Fruit fly (Drosophila melanogaster) whole organism, embryonic: Measurements from ENCODE around the gene CG10638.

ENCODE experiments used
- Aef1 ChIP-seq: fragments of 200-800 bp; sonication (Bioruptor generic); IDR thresholded peaks from 3 replicates; pipeline ENCODE4 v1.3.6; 2022; ENCODE audit warnings: missing biosample characterization, missing genetic modification characterization
- CG10209 ChIP-seq: fragments of 200-800 bp; sonication (Bioruptor generic); optimal IDR thresholded peaks from 3 replicates; lab custom pipeline; 2017; ENCODE audit warnings: missing biosample characterization, mild to moderate bottlenecking, missing genetic modification characterization, missing genetic modification reagents
- CG10321 ChIP-seq: fragments of 200-800 bp; sonication (Bioruptor generic); IDR thresholded peaks from 2 replicates; pipeline ENCODE4 v1.3.6; 2022; ENCODE audit warnings: missing biosample characterization, missing genetic modification characterization
- CG12071 ChIP-seq: fragments of 200-800 bp; sonication (Bioruptor generic); optimal IDR thresholded peaks from 3 replicates; lab custom pipeline; 2018; ENCODE audit warnings: missing biosample characterization, mild to moderate bottlenecking, missing genetic modification characterization
- CG12236 ChIP-seq: fragments of 200-800 bp; sonication (Bioruptor generic); optimal IDR thresholded peaks from 2 replicates; lab custom pipeline; 2016; ENCODE audit warnings: missing biosample characterization, missing genetic modification characterization
- CG12391 ChIP-seq: fragments of 200-800 bp; sonication (Bioruptor generic); optimal IDR thresholded peaks from 3 replicates; lab custom pipeline; 2018; ENCODE audit warnings: missing biosample characterization, mild to moderate bottlenecking, missing genetic modification characterization, moderate library complexity
- CG14667 ChIP-seq: fragments of 200-800 bp; sonication (Bioruptor generic); IDR thresholded peaks from 2 replicates; pipeline ENCODE4 v1.3.6; 2022; ENCODE audit warnings: missing biosample characterization, missing genetic modification characterization
- CG1832 ChIP-seq: fragments of 200-800 bp; sonication (Bioruptor generic); optimal IDR thresholded peaks from 2 replicates; lab custom pipeline; 2017; ENCODE audit warnings: missing biosample characterization, mild to moderate bottlenecking, missing genetic modification characterization, inconsistent platforms
- CG2129 ChIP-seq: fragments of 200-800 bp; sonication (Bioruptor generic); IDR thresholded peaks from 2 replicates; pipeline ENCODE4 v1.3.6; 2022; ENCODE audit warnings: missing biosample characterization, missing genetic modification characterization; ENCODE audit not compliant: partially characterized antibody
- CG2202 ChIP-seq: fragments of 200-800 bp; sonication (Bioruptor generic); optimal IDR thresholded peaks from 2 replicates; lab custom pipeline; 2018; ENCODE audit warnings: missing biosample characterization, mild to moderate bottlenecking, missing genetic modification characterization
- CG2889 ChIP-seq: fragments of 200-800 bp; sonication (Bioruptor generic); IDR thresholded peaks from 3 replicates; pipeline ENCODE4 v1.3.6; 2022; ENCODE audit warnings: missing biosample characterization, missing genetic modification characterization
- CG31441 ChIP-seq: fragments of 200-800 bp; sonication (Bioruptor generic); IDR thresholded peaks from 2 replicates; pipeline ENCODE4 v1.3.6; 2022; ENCODE audit warnings: missing biosample characterization, missing genetic modification characterization
- CG4424 ChIP-seq: fragments of 200-800 bp; sonication (Bioruptor generic); optimal IDR thresholded peaks from 3 replicates; lab custom pipeline; 2016; ENCODE audit warnings: missing biosample characterization, missing genetic modification characterization
- CG8281 ChIP-seq: fragments of 200-800 bp; sonication (Bioruptor generic); optimal IDR thresholded peaks from 2 replicates; lab custom pipeline; 2018; ENCODE audit warnings: missing biosample characterization, mild to moderate bottlenecking, missing genetic modification characterization, moderate library complexity
- CG8478 ChIP-seq: fragments of >200 bp; optimal IDR thresholded peaks from 2 replicates; lab custom pipeline; 2018
- Deaf1 ChIP-seq: fragments of 200-800 bp; optimal IDR thresholded peaks from 3 replicates; lab custom pipeline; 2019; ENCODE audit warnings: missing biosample characterization, mild to moderate bottlenecking, missing genetic modification characterization, moderate library complexity
- Doc2 ChIP-seq: fragments of 200-800 bp; sonication (Bioruptor generic); IDR thresholded peaks from 2 replicates; pipeline ENCODE4 v1.3.6; 2022; ENCODE audit warnings: missing biosample characterization, missing genetic modification characterization
- Fer3 ChIP-seq: fragments of 200-800 bp; sonication (Bioruptor generic); optimal IDR thresholded peaks from 2 replicates; lab custom pipeline; 2018; ENCODE audit warnings: missing biosample characterization, mild to moderate bottlenecking, missing genetic modification characterization, moderate library complexity
- Gug ChIP-seq: fragments of 200-800 bp; sonication (Bioruptor generic); IDR thresholded peaks from 4 replicates; pipeline ENCODE4 v1.3.6; 2022; ENCODE audit warnings: missing biosample characterization, missing genetic modification characterization
- Hmx ChIP-seq: fragments of 200-800 bp; sonication (Bioruptor generic); optimal IDR thresholded peaks from 2 replicates; lab custom pipeline; 2016; ENCODE audit warnings: missing biosample characterization, missing genetic modification characterization
- Hr3 ChIP-seq: fragments of 200-800 bp; sonication (Bioruptor generic); optimal IDR thresholded peaks from 3 replicates; lab custom pipeline; 2016; ENCODE audit warnings: missing biosample characterization, missing genetic modification characterization
- Hsf ChIP-seq: fragments of 200-800 bp; sonication (Bioruptor generic); optimal IDR thresholded peaks from 3 replicates; lab custom pipeline; 2016; ENCODE audit warnings: missing biosample characterization, missing genetic modification characterization
- Lim3 ChIP-seq: fragments of 200-800 bp; sonication (Bioruptor generic); IDR thresholded peaks from 2 replicates; pipeline ENCODE4 v1.3.6; 2022; ENCODE audit warnings: missing biosample characterization, missing genetic modification characterization
- Nf-YA ChIP-seq: fragments of 200-800 bp; sonication (Bioruptor generic); IDR thresholded peaks from 2 replicates; pipeline ENCODE4 v1.3.6; 2022; ENCODE audit warnings: missing biosample characterization, missing genetic modification characterization
- Opbp ChIP-seq: fragments of 200-800 bp; sonication (Bioruptor generic); IDR thresholded peaks from 3 replicates; pipeline ENCODE4 v1.3.6; 2022; ENCODE audit warnings: missing biosample characterization, missing genetic modification characterization; ENCODE audit not compliant: partially characterized antibody
- PHDP ChIP-seq: fragments of 200-800 bp; sonication (Bioruptor generic); optimal IDR thresholded peaks from 3 replicates; lab custom pipeline; 2018; ENCODE audit warnings: missing biosample characterization, mild to moderate bottlenecking, missing genetic modification characterization, moderate library complexity
- Ravus ChIP-seq: fragments of 200-800 bp; sonication (Bioruptor generic); IDR thresholded peaks from 2 replicates; pipeline ENCODE4 v1.3.6; 2022; ENCODE audit warnings: missing biosample characterization, missing genetic modification characterization
- Six4 ChIP-seq: fragments of 200-800 bp; sonication (Bioruptor generic); optimal IDR thresholded peaks from 2 replicates; lab custom pipeline; 2016; ENCODE audit warnings: missing biosample characterization, missing genetic modification characterization
- Sry-δ ChIP-seq: fragments of 200-800 bp; sonication (Bioruptor generic); optimal IDR thresholded peaks from 2 replicates; lab custom pipeline; 2016; ENCODE audit warnings: missing biosample characterization, missing genetic modification characterization
- Ssrp ChIP-seq: fragments of 200-800 bp; sonication (Bioruptor generic); optimal IDR thresholded peaks from 2 replicates; lab custom pipeline; 2018; ENCODE audit warnings: missing biosample characterization, mild to moderate bottlenecking, missing genetic modification characterization, moderate library complexity
- amos ChIP-seq: fragments of 200-800 bp; sonication (Bioruptor generic); IDR thresholded peaks from 2 replicates; pipeline ENCODE4 v1.3.6; 2022; ENCODE audit warnings: missing biosample characterization, missing genetic modification characterization; ENCODE audit not compliant: partially characterized antibody
- aop ChIP-seq: fragments of 200-800 bp; sonication (Bioruptor generic); IDR thresholded peaks from 2 replicates; pipeline ENCODE4 v1.3.6; 2022; ENCODE audit warnings: missing biosample characterization, missing genetic modification characterization
- bab2 ChIP-seq: fragments of 200-800 bp; sonication (Bioruptor generic); optimal IDR thresholded peaks from 2 replicates; lab custom pipeline; 2016; ENCODE audit warnings: missing biosample characterization, missing genetic modification characterization
- bsh ChIP-seq, 2 experiments: fragments of 200-800 bp; sonication (Bioruptor generic); optimal IDR thresholded peaks; 2 replicates each; lab custom pipeline; 2017 to 2018; ENCODE audit warnings: mild to moderate bottlenecking in 2 of 2, missing biosample characterization in 2 of 2, missing genetic modification characterization in 2 of 2, moderate library complexity in 1 of 2
- caup ChIP-seq: fragments of 200-800 bp; sonication (Bioruptor generic); optimal IDR thresholded peaks from 3 replicates; lab custom pipeline; 2017; ENCODE audit warnings: missing biosample characterization, mild to moderate bottlenecking, missing genetic modification characterization, moderate library complexity; ENCODE audit not compliant: severe bottlenecking
- chif ChIP-seq, 2 experiments: fragments of 200-800 bp; sonication (Bioruptor generic); optimal IDR thresholded peaks; 3 replicates each; lab custom pipeline; 2016; ENCODE audit warnings: missing biosample characterization in 2 of 2, missing genetic modification characterization in 2 of 2
- crol ChIP-seq: fragments of 200-800 bp; sonication (Bioruptor generic); IDR thresholded peaks from 2 replicates; pipeline ENCODE4 v1.3.6; 2022; ENCODE audit warnings: missing biosample characterization, missing genetic modification characterization
- dysf ChIP-seq: fragments of 200-800 bp; sonication (Bioruptor generic); IDR thresholded peaks from 3 replicates; pipeline ENCODE4 v1.3.6; 2022; ENCODE audit warnings: missing biosample characterization, missing genetic modification characterization
- en ChIP-seq: fragments of 200-800 bp; sonication (Bioruptor generic); optimal IDR thresholded peaks from 2 replicates; lab custom pipeline; 2016; ENCODE audit warnings: missing biosample characterization, missing genetic modification characterization
- exex ChIP-seq: fragments of 200-800 bp; sonication (Bioruptor generic); optimal IDR thresholded peaks from 4 replicates; lab custom pipeline; 2018; ENCODE audit warnings: missing biosample characterization, mild to moderate bottlenecking, missing genetic modification characterization, moderate library complexity
- grau ChIP-seq: fragments of 200-800 bp; optimal IDR thresholded peaks from 3 replicates; lab custom pipeline; 2019; ENCODE audit warnings: missing biosample characterization, mild to moderate bottlenecking, missing genetic modification characterization, moderate library complexity
- grn ChIP-seq: fragments of 200-800 bp; sonication (Bioruptor generic); optimal IDR thresholded peaks from 3 replicates; lab custom pipeline; 2017; ENCODE audit warnings: missing biosample characterization, missing genetic modification characterization
- hbn ChIP-seq: fragments of 200-800 bp; sonication (Bioruptor generic); IDR thresholded peaks from 2 replicates; pipeline ENCODE4 v1.3.6; 2022; ENCODE audit warnings: missing biosample characterization, missing genetic modification characterization; ENCODE audit not compliant: partially characterized antibody
- insv ChIP-seq, 2 experiments: fragments of 200-800 bp; sonication (Bioruptor generic); optimal IDR thresholded peaks; 3 replicates each; lab custom pipeline; 2016 to 2018; ENCODE audit warnings: missing biosample characterization in 2 of 2, missing genetic modification characterization in 2 of 2
- jing ChIP-seq: fragments of 200-800 bp; sonication (Bioruptor generic); optimal IDR thresholded peaks from 2 replicates; lab custom pipeline; 2018; ENCODE audit warnings: missing biosample characterization, mild to moderate bottlenecking, missing genetic modification characterization
- knrl ChIP-seq: fragments of 200-800 bp; sonication (Bioruptor generic); IDR thresholded peaks from 3 replicates; pipeline ENCODE4 v1.3.6; 2022; ENCODE audit warnings: missing biosample characterization, missing genetic modification characterization; ENCODE audit not compliant: partially characterized antibody
- mirr ChIP-seq: fragments of 200-800 bp; sonication (Bioruptor generic); optimal IDR thresholded peaks from 3 replicates; lab custom pipeline; 2018; ENCODE audit warnings: missing biosample characterization, mild to moderate bottlenecking, missing genetic modification characterization
- nmo ChIP-seq: fragments of 200-800 bp; sonication (Bioruptor generic); optimal IDR thresholded peaks from 2 replicates; lab custom pipeline; 2018; ENCODE audit warnings: missing biosample characterization, mild to moderate bottlenecking, missing genetic modification characterization, moderate library complexity
- pzg ChIP-seq: fragments of 200-800 bp; sonication (Bioruptor generic); optimal IDR thresholded peaks from 3 replicates; lab custom pipeline; 2018; ENCODE audit warnings: missing biosample characterization, mild to moderate bottlenecking, missing genetic modification characterization, moderate library complexity
- tna ChIP-seq: fragments of 200-800 bp; sonication (Bioruptor generic); IDR thresholded peaks from 2 replicates; pipeline ENCODE4 v1.3.6; 2022; ENCODE audit warnings: missing biosample characterization, missing genetic modification characterization; ENCODE audit not compliant: partially characterized antibody
- trem ChIP-seq: fragments of 200-800 bp; optimal IDR thresholded peaks from 3 replicates; lab custom pipeline; 2019; ENCODE audit warnings: missing biosample characterization, mild to moderate bottlenecking, missing genetic modification characterization, moderate library complexity

CG10638 gene

dm6 chr3L:12471471-12471978 is 29.6 kb downstream of the CG10638 start, which contains the start of gene CG10616 (continued):
- TF ChIP-seq Hsf (GFP tag; lab: Kevin White, UChicago) (no peak), Six4 (GFP tag; lab: Kevin White, UChicago) (no peak), dysf (GFP tag; lab: Robert Waterston, UW) (no peak), grau (tag; lab: Kevin White, UChicago) (no peak), Lim3 (GFP tag; lab: Robert Waterston, UW) (no peak), CG8478 (lab: Kevin White, UChicago) (no peak), tna (peak; percentile 71), CG12236 (GFP tag; lab: Kevin White, UChicago) (no peak), jing (GFP tag; lab: Kevin White, UChicago) (no peak), Gug (GFP tag; lab: Robert Waterston, UW) (no peak), pzg (GFP tag; lab: Kevin White, UChicago) (peak; percentile 73), bsh (GFP tag; optimal IDR thresholded peaks at IDR 0.05; lab: Kevin White, UChicago) (no peak), Ssrp (no peak), aop (GFP tag; lab: Robert Waterston, UW) (no peak), mirr (GFP tag; lab: Kevin White, UChicago) (no peak), Aef1 (no peak), exex (tag; lab: Kevin White, UChicago) (no peak), CG14667 (GFP tag; lab: Robert Waterston, UW) (no peak), Opbp (GFP tag; lab: Robert Waterston, UW) (peak; percentile 83), CG2129 (GFP tag; lab: Robert Waterston, UW) (peak; percentile 95), nmo (GFP tag; lab: Kevin White, UChicago) (no peak), Ravus (no peak), Deaf1 (tag; lab: Kevin White, UChicago) (no peak), CG2889 (GFP tag; lab: Robert Waterston, UW) (no peak), Nf-YA (GFP tag; lab: Robert Waterston, UW) (no peak), CG2202 (tag; lab: Kevin White, UChicago) (no peak), CG31441 (GFP tag; lab: Robert Waterston, UW) (no peak), CG4424 (GFP tag; lab: Kevin White, UChicago) (no peak), PHDP (tag; lab: Kevin White, UChicago) (no peak), chif (GFP tag; optimal IDR thresholded peaks at IDR 0.05; lab: Kevin White, UChicago) (no peak), trem (peak; percentile 76), knrl (GFP tag; lab: Robert Waterston, UW) (peak; percentile 94), Hmx (GFP tag; lab: Kevin White, UChicago) (no peak), Hr3 (GFP tag; lab: Kevin White, UChicago) (no peak), insv (GFP tag; optimal IDR thresholded peaks at IDR 0.05; lab: Kevin White, UChicago) (peak in 1 of 2 experiments; percentile 15), CG10209 (GFP tag; lab: Kevin White, UChicago) (no peak), crol (no peak), CG1832 (GFP tag; lab: Kevin White, UChicago) (no peak), Fer3 (tag; lab: Kevin White, UChicago) (no peak), CG12391 (tag; lab: Kevin White, UChicago) (peak; percentile 31), en (GFP tag; lab: Kevin White, UChicago) (no peak), CG8281 (tag; lab: Kevin White, UChicago) (no peak), hbn (GFP tag; lab: Robert Waterston, UW) (peak; percentile 95), CG10321 (GFP tag; lab: Robert Waterston, UW) (no peak), bab2 (no peak), amos (peak; percentile 86), Sry-δ (peak; percentile 97), Doc2 (GFP tag; lab: Robert Waterston, UW) (no peak), CG12071 (GFP tag; lab: Kevin White, UChicago) (no peak), caup (GFP tag; lab: Kevin White, UChicago) (no peak), grn (no peak)
